Fruit fly (Drosophila melanogaster) whole organism, embryonic: ENCODE results near the gene CG42512.

Experiments
- Adf1 ChIP-seq: fragments of 200-800 bp; sonication (Bioruptor generic); IDR thresholded peaks from 2 replicates; pipeline ENCODE4 v1.3.6; 2022; ENCODE audit warnings: missing biosample characterization, missing genetic modification characterization
- BEAF-32 ChIP-seq: fragments of 200-800 bp; sonication (Bioruptor generic); optimal IDR thresholded peaks from 3 replicates; lab custom pipeline; 2017; ENCODE audit warnings: missing biosample characterization, missing genetic modification characterization, mild to moderate bottlenecking, moderate library complexity, missing genetic modification reagents
- CG11398 ChIP-seq: fragments of 200-800 bp; sonication (Bioruptor generic); optimal IDR thresholded peaks from 2 replicates; lab custom pipeline; 2016; ENCODE audit warnings: missing biosample characterization, missing genetic modification characterization
- CG12769 ChIP-seq: fragments of 200-800 bp; sonication (Bioruptor generic); optimal IDR thresholded peaks from 2 replicates; lab custom pipeline; 2019; ENCODE audit warnings: missing biosample characterization, mild to moderate bottlenecking, missing genetic modification characterization, moderate library complexity
- CG15011 ChIP-seq: fragments of 200-800 bp; sonication (Bioruptor generic); optimal IDR thresholded peaks from 3 replicates; lab custom pipeline; 2018; ENCODE audit warnings: missing biosample characterization, mild to moderate bottlenecking, missing genetic modification characterization
- CG16863 ChIP-seq: fragments of 200-800 bp; sonication (Bioruptor generic); optimal IDR thresholded peaks from 3 replicates; lab custom pipeline; 2016; ENCODE audit warnings: missing biosample characterization, missing genetic modification characterization
- CG17361 ChIP-seq: fragments of 200-800 bp; sonication (Bioruptor generic); IDR thresholded peaks from 3 replicates; pipeline ENCODE4 v1.3.6; 2022; ENCODE audit warnings: missing biosample characterization, missing genetic modification characterization
- CG17385 ChIP-seq: fragments of 200-800 bp; sonication (Bioruptor generic); optimal IDR thresholded peaks from 3 replicates; lab custom pipeline; 2018; ENCODE audit warnings: missing biosample characterization, mild to moderate bottlenecking, missing genetic modification characterization
- CG1792 ChIP-seq: fragments of 200-800 bp; sonication (Bioruptor generic); optimal IDR thresholded peaks from 2 replicates; lab custom pipeline; 2016; ENCODE audit warnings: missing biosample characterization, missing genetic modification characterization
- CG2678 ChIP-seq: fragments of 200-800 bp; sonication (Bioruptor generic); optimal IDR thresholded peaks from 3 replicates; lab custom pipeline; 2019; ENCODE audit warnings: missing biosample characterization, mild to moderate bottlenecking, missing genetic modification characterization, moderate library complexity
- CG30020 ChIP-seq: fragments of 200-800 bp; optimal IDR thresholded peaks from 2 replicates; lab custom pipeline; 2019; ENCODE audit warnings: missing biosample characterization, mild to moderate bottlenecking, missing genetic modification characterization, moderate library complexity
- CG33213 ChIP-seq: fragments of 200-800 bp; sonication (Bioruptor generic); optimal IDR thresholded peaks from 3 replicates; lab custom pipeline; 2016; ENCODE audit warnings: missing biosample characterization, missing genetic modification characterization
- CG34422 ChIP-seq: fragments of 200-800 bp; sonication (Bioruptor generic); IDR thresholded peaks from 3 replicates; pipeline ENCODE4 v1.3.6; 2022; ENCODE audit warnings: missing biosample characterization, missing genetic modification characterization
- CG3847 ChIP-seq: fragments of 200-800 bp; sonication (Bioruptor generic); IDR thresholded peaks from 2 replicates; pipeline ENCODE4 v1.3.6; 2022; ENCODE audit warnings: missing biosample characterization, missing genetic modification characterization
- CG4404 ChIP-seq: fragments of 200-800 bp; sonication (Bioruptor generic); IDR thresholded peaks from 2 replicates; pipeline ENCODE4 v1.3.6; 2022; ENCODE audit warnings: missing biosample characterization, missing genetic modification characterization
- CG4424 ChIP-seq: fragments of 200-800 bp; sonication (Bioruptor generic); optimal IDR thresholded peaks from 3 replicates; lab custom pipeline; 2016; ENCODE audit warnings: missing biosample characterization, missing genetic modification characterization
- CG4617 ChIP-seq: fragments of 200-800 bp; sonication (Bioruptor generic); optimal IDR thresholded peaks from 3 replicates; lab custom pipeline; 2016; ENCODE audit warnings: missing biosample characterization, missing genetic modification characterization, borderline replicate concordance
- CG4707 ChIP-seq: fragments of 200-800 bp; sonication (Bioruptor generic); optimal IDR thresholded peaks from 2 replicates; lab custom pipeline; 2018; ENCODE audit warnings: missing biosample characterization, mild to moderate bottlenecking, missing genetic modification characterization, moderate library complexity
- CG4854 ChIP-seq: fragments of 200-800 bp; sonication (Bioruptor generic); optimal IDR thresholded peaks from 2 replicates; lab custom pipeline; 2016; ENCODE audit warnings: missing biosample characterization, missing genetic modification characterization, inconsistent platforms
- CG6689 ChIP-seq: fragments of 200-800 bp; sonication (Bioruptor generic); IDR thresholded peaks from 2 replicates; pipeline ENCODE4 v1.3.6; 2022; ENCODE audit warnings: missing biosample characterization, missing genetic modification characterization
- CG8281 ChIP-seq: fragments of 200-800 bp; sonication (Bioruptor generic); optimal IDR thresholded peaks from 2 replicates; lab custom pipeline; 2018; ENCODE audit warnings: missing biosample characterization, mild to moderate bottlenecking, missing genetic modification characterization, moderate library complexity
- D19B ChIP-seq: fragments of 200-800 bp; sonication (Bioruptor generic); optimal IDR thresholded peaks from 2 replicates; lab custom pipeline; 2017; ENCODE audit warnings: missing biosample characterization, mild to moderate bottlenecking, missing genetic modification characterization
- Hey ChIP-seq: fragments of 200-800 bp; sonication (Bioruptor generic); optimal IDR thresholded peaks from 3 replicates; lab custom pipeline; 2018; ENCODE audit warnings: missing biosample characterization, mild to moderate bottlenecking, missing genetic modification characterization
- Hmx ChIP-seq: fragments of 200-800 bp; sonication (Bioruptor generic); optimal IDR thresholded peaks from 2 replicates; lab custom pipeline; 2016; ENCODE audit warnings: missing biosample characterization, missing genetic modification characterization
- Lpt ChIP-seq: fragments of >200 bp; optimal IDR thresholded peaks from 2 replicates; lab custom pipeline; 2018; ENCODE audit warnings: missing biosample characterization, missing genetic modification characterization
- MBD-R2 ChIP-seq: fragments of 200-800 bp; sonication (Bioruptor generic); IDR thresholded peaks from 2 replicates; pipeline ENCODE4 v1.3.6; 2022; ENCODE audit warnings: missing biosample characterization, missing genetic modification characterization
- MTF-1 ChIP-seq: fragments of 200-800 bp; sonication (Bioruptor generic); optimal IDR thresholded peaks from 2 replicates; lab custom pipeline; 2018; ENCODE audit warnings: missing biosample characterization, mild to moderate bottlenecking, missing genetic modification characterization, borderline replicate concordance
- Nf-YA ChIP-seq: fragments of 200-800 bp; sonication (Bioruptor generic); IDR thresholded peaks from 2 replicates; pipeline ENCODE4 v1.3.6; 2022; ENCODE audit warnings: missing biosample characterization, missing genetic modification characterization
- Sry-β ChIP-seq: fragments of 200-800 bp; sonication (Bioruptor generic); optimal IDR thresholded peaks from 2 replicates; lab custom pipeline; 2018; ENCODE audit warnings: missing biosample characterization, mild to moderate bottlenecking, missing genetic modification characterization, moderate library complexity
- caup ChIP-seq: fragments of 200-800 bp; sonication (Bioruptor generic); optimal IDR thresholded peaks from 3 replicates; lab custom pipeline; 2017; ENCODE audit warnings: missing biosample characterization, mild to moderate bottlenecking, missing genetic modification characterization, moderate library complexity; ENCODE audit not compliant: severe bottlenecking
- cwo ChIP-seq: fragments of 200-800 bp; sonication (Bioruptor generic); optimal IDR thresholded peaks from 3 replicates; lab custom pipeline; 2017; ENCODE audit warnings: missing biosample characterization, missing genetic modification characterization, mild to moderate bottlenecking, moderate library complexity, missing genetic modification reagents
- disco-r ChIP-seq: fragments of 200-800 bp; sonication (Bioruptor generic); optimal IDR thresholded peaks from 2 replicates; lab custom pipeline; 2016; ENCODE audit warnings: missing biosample characterization, missing genetic modification characterization
- fd64A ChIP-seq: fragments of 200-800 bp; sonication (Bioruptor generic); optimal IDR thresholded peaks from 3 replicates; lab custom pipeline; 2018; ENCODE audit warnings: missing biosample characterization, mild to moderate bottlenecking, missing genetic modification characterization
- gce ChIP-seq: fragments of 200-800 bp; sonication (Bioruptor generic); IDR thresholded peaks from 3 replicates; pipeline ENCODE4 v1.3.6; 2022; ENCODE audit warnings: missing biosample characterization, missing genetic modification characterization
- grn ChIP-seq: fragments of 200-800 bp; sonication (Bioruptor generic); optimal IDR thresholded peaks from 3 replicates; lab custom pipeline; 2017; ENCODE audit warnings: missing biosample characterization, missing genetic modification characterization
- lab ChIP-seq: fragments of 200-800 bp; sonication (Bioruptor generic); optimal IDR thresholded peaks from 3 replicates; lab custom pipeline; 2017; ENCODE audit warnings: missing biosample characterization, missing genetic modification characterization, mild to moderate bottlenecking, moderate library complexity, missing genetic modification reagents
- maf-S ChIP-seq: fragments of 200-800 bp; sonication (Bioruptor generic); optimal IDR thresholded peaks from 2 replicates; lab custom pipeline; 2016; ENCODE audit warnings: missing biosample characterization, missing genetic modification characterization
- nau ChIP-seq: fragments of 200-800 bp; sonication (Bioruptor generic); optimal IDR thresholded peaks from 3 replicates; lab custom pipeline; 2017; ENCODE audit warnings: missing biosample characterization, mild to moderate bottlenecking, missing genetic modification characterization, missing genetic modification reagents
- pan ChIP-seq, 4 experiments: fragments of >200 bp in 3 of 4; fragments of 200-800 bp in 1 of 4; sonication (Bioruptor generic) in 1 of 4; optimal IDR thresholded peaks in 3 of 4; IDR thresholded peaks in 1 of 4; 2 replicates each; pipeline versions ENCODE4 v1.3.6 to Lab custom; 2017 to 2022; ENCODE audit warnings: missing biosample characterization in 2 of 4, missing genetic modification characterization in 2 of 4, mixed read lengths in 1 of 4
- peb ChIP-seq: fragments of 200-800 bp; sonication (Bioruptor generic); IDR thresholded peaks from 2 replicates; pipeline ENCODE4 v1.3.6; 2022; ENCODE audit warnings: missing biosample characterization, missing genetic modification characterization
- sd ChIP-seq: fragments of 200-800 bp; sonication (Bioruptor generic); optimal IDR thresholded peaks from 3 replicates; lab custom pipeline; 2018; ENCODE audit warnings: missing biosample characterization, mild to moderate bottlenecking, missing genetic modification characterization, moderate library complexity
- shn ChIP-seq: fragments of 200-800 bp; sonication (Bioruptor generic); optimal IDR thresholded peaks from 3 replicates; lab custom pipeline; 2016; ENCODE audit warnings: missing biosample characterization, missing genetic modification characterization
- sob ChIP-seq: fragments of 200-800 bp; sonication (Bioruptor generic); IDR thresholded peaks from 2 replicates; pipeline ENCODE4 v1.3.6; 2022; ENCODE audit warnings: missing biosample characterization, missing genetic modification characterization
- sr ChIP-seq: fragments of 200-800 bp; sonication (Bioruptor generic); IDR thresholded peaks from 3 replicates; pipeline ENCODE4 v1.3.6; 2022; ENCODE audit warnings: missing biosample characterization, missing genetic modification characterization
- ttk ChIP-seq: fragments of 200-800 bp; sonication (Bioruptor generic); IDR thresholded peaks from 2 replicates; pipeline ENCODE4 v2.1.2; 2022; ENCODE audit warnings: missing biosample characterization, missing genetic modification characterization
- unc-4 ChIP-seq: fragments of 200-800 bp; sonication (Bioruptor generic); IDR thresholded peaks from 2 replicates; pipeline ENCODE4 v1.3.6; 2022; ENCODE audit warnings: missing biosample characterization, missing genetic modification characterization; ENCODE audit not compliant: partially characterized antibody
- vvl ChIP-seq: fragments of 200-800 bp; sonication (Bioruptor generic); IDR thresholded peaks from 2 replicates; pipeline ENCODE4 v1.3.6; 2022; ENCODE audit warnings: missing biosample characterization, missing genetic modification characterization
- wor ChIP-seq: fragments of 200-800 bp; sonication (Bioruptor generic); IDR thresholded peaks from 2 replicates; pipeline ENCODE4 v1.3.6; 2022; ENCODE audit warnings: missing biosample characterization, missing genetic modification characterization

The CG42512 gene

dm6 chrX:16650078-16651063, 805 bp upstream of the CG42512 start (continued):
- TF ChIP-seq CG11398 (GFP tag; lab: Kevin White, UChicago) = no peak
- no peak for TF ChIP-seq BEAF-32
- TF ChIP-seq CG15011 (GFP tag; lab: Kevin White, UChicago) = no peak
- no peak for TF ChIP-seq CG6689 (GFP tag; lab: Robert Waterston, UW)
- no peak for TF ChIP-seq shn (GFP tag; lab: Kevin White, UChicago)
- TF ChIP-seq cwo (GFP tag; lab: Kevin White, UChicago) = no peak
- TF ChIP-seq pan (optimal IDR thresholded peaks at IDR 0.05; lab: Kevin White, UChicago) = no peak
- peak in 1 of 2 experiments; percentile 83 for TF ChIP-seq pan (GFP tag; optimal IDR thresholded peaks at IDR 0.05 in 1 of 2, IDR thresholded peaks at IDR 0.05 in 1 of 2)
- peak; percentile 38 for TF ChIP-seq CG12769
- TF ChIP-seq Hmx (GFP tag; lab: Kevin White, UChicago) = peak; percentile 32
- TF ChIP-seq unc-4 (GFP tag; lab: Robert Waterston, UW) = no peak
- no peak for TF ChIP-seq wor (GFP tag; lab: Robert Waterston, UW)
- no peak for TF ChIP-seq CG4617 (GFP tag; lab: Kevin White, UChicago)
- TF ChIP-seq CG3847 (GFP tag; lab: Robert Waterston, UW) = no peak
- peak; percentile 15 for TF ChIP-seq CG2678 (tag; lab: Kevin White, UChicago)
- TF ChIP-seq CG30020 (tag; lab: Kevin White, UChicago) = no peak
- no peak for TF ChIP-seq Lpt (GFP tag; lab: Kevin White, UChicago)
- no peak for TF ChIP-seq MBD-R2 (GFP tag; lab: Robert Waterston, UW)
- no peak for TF ChIP-seq Sry-β (GFP tag; lab: Kevin White, UChicago)
- TF ChIP-seq vvl = peak; percentile 90
- TF ChIP-seq Hey (tag; lab: Kevin White, UChicago) = no peak
- TF ChIP-seq CG34422 = no peak
- TF ChIP-seq CG1792 (GFP tag; lab: Kevin White, UChicago) = no peak
- TF ChIP-seq peb = no peak
- TF ChIP-seq MTF-1 (GFP tag; lab: Kevin White, UChicago) = peak; percentile 3
- TF ChIP-seq CG8281 (tag; lab: Kevin White, UChicago) = peak; percentile 60
- no peak for TF ChIP-seq sd
- TF ChIP-seq CG4707 (GFP tag; lab: Kevin White, UChicago) = peak; percentile 95
- no peak for TF ChIP-seq CG16863 (GFP tag; lab: Kevin White, UChicago)
- no peak for TF ChIP-seq CG4424
- TF ChIP-seq CG4404 = no peak
- 0 out of 2 replicates have a peak, but pooled peaks have one; percentile 6 for TF ChIP-seq Nf-YA
- no peak for TF ChIP-seq CG17361
- no peak for TF ChIP-seq maf-S (GFP tag; lab: Kevin White, UChicago)
- TF ChIP-seq sr (GFP tag; lab: Robert Waterston, UW) = 0 out of 3 replicates have a peak, but pooled peaks have one; percentile 22
- TF ChIP-seq gce (GFP tag; lab: Robert Waterston, UW) = peak; percentile 40; the same call in 1 of the 3 replicates
- TF ChIP-seq nau (GFP tag; lab: Kevin White, UChicago) = no peak
- peak; percentile 67 for TF ChIP-seq ttk (GFP tag; lab: Robert Waterston, UW)
- peak; percentile 53 for TF ChIP-seq lab
- peak; percentile 73 for TF ChIP-seq sob (GFP tag; lab: Robert Waterston, UW)
- peak; percentile 19 for TF ChIP-seq CG17385 (GFP tag; lab: Kevin White, UChicago)
- no peak for TF ChIP-seq D19B
- TF ChIP-seq CG4854 (GFP tag; lab: Kevin White, UChicago) = no peak
- TF ChIP-seq CG33213 (GFP tag; lab: Kevin White, UChicago) = no peak
- TF ChIP-seq caup (GFP tag; lab: Kevin White, UChicago) = no peak
- TF ChIP-seq fd64A (GFP tag; lab: Kevin White, UChicago) = no peak
- TF ChIP-seq grn = no peak
- TF ChIP-seq disco-r (GFP tag; lab: Kevin White, UChicago) = no peak
- TF ChIP-seq Adf1 (GFP tag; lab: Robert Waterston, UW) = no peak
